Fruit fly (Drosophila melanogaster) whole organism, prepupa: ENCODE results near the gene ATPsynCF6.

Experiments
- Blimp-1 ChIP-seq: fragments of 200-800 bp; sonication (Bioruptor generic); optimal IDR thresholded peaks from 3 replicates; lab custom pipeline; 2017; ENCODE audit warnings: missing biosample characterization, missing genetic modification characterization, mild to moderate bottlenecking, moderate library complexity, missing genetic modification reagents
- CG11294 ChIP-seq: fragments of 200-800 bp; sonication (Bioruptor generic); IDR thresholded peaks from 2 replicates; pipeline ENCODE4 v1.3.6; 2022; ENCODE audit warnings: missing biosample characterization, missing genetic modification characterization
- CG11762 ChIP-seq: fragments of 200-800 bp; sonication (Bioruptor generic); optimal IDR thresholded peaks from 3 replicates; lab custom pipeline; 2016; ENCODE audit warnings: missing biosample characterization, missing genetic modification characterization; ENCODE audit not compliant: insufficient read depth
- CG11902 ChIP-seq: fragments of 200-800 bp; sonication (Bioruptor generic); optimal IDR thresholded peaks from 3 replicates; lab custom pipeline; 2016; ENCODE audit warnings: missing biosample characterization, missing genetic modification characterization
- CG15336 ChIP-seq: fragments of 200-800 bp; sonication (Bioruptor generic); IDR thresholded peaks from 2 replicates; pipeline ENCODE4 v1.3.6; 2022; ENCODE audit warnings: missing biosample characterization, missing genetic modification characterization
- CG1621 ChIP-seq: fragments of 200-800 bp; sonication (Bioruptor generic); optimal IDR thresholded peaks from 3 replicates; lab custom pipeline; 2018; ENCODE audit warnings: missing biosample characterization, mild to moderate bottlenecking, missing genetic modification characterization
- CG16779 ChIP-seq: fragments of 200-800 bp; sonication (Bioruptor generic); optimal IDR thresholded peaks from 3 replicates; lab custom pipeline; 2017; ENCODE audit warnings: missing biosample characterization, mild to moderate bottlenecking, missing genetic modification characterization
- CG3032 ChIP-seq: fragments of 200-800 bp; optimal IDR thresholded peaks from 2 replicates; lab custom pipeline; 2019; ENCODE audit warnings: missing biosample characterization, mild to moderate bottlenecking, missing genetic modification characterization, moderate library complexity
- CG31627 ChIP-seq: fragments of 200-800 bp; sonication (Bioruptor generic); optimal IDR thresholded peaks from 3 replicates; lab custom pipeline; 2016; ENCODE audit warnings: missing biosample characterization, missing genetic modification characterization
- CG32006 ChIP-seq: fragments of 200-800 bp; sonication (Bioruptor generic); optimal IDR thresholded peaks from 3 replicates; lab custom pipeline; 2017; ENCODE audit warnings: missing biosample characterization, mild to moderate bottlenecking, missing genetic modification characterization
- CG34406 ChIP-seq: fragments of 200-800 bp; sonication (Bioruptor generic); optimal IDR thresholded peaks from 3 replicates; lab custom pipeline; 2016; ENCODE audit warnings: missing biosample characterization, missing genetic modification characterization
- CG3919 ChIP-seq: fragments of 200-800 bp; sonication (Bioruptor generic); optimal IDR thresholded peaks from 3 replicates; lab custom pipeline; 2016; ENCODE audit warnings: missing biosample characterization, missing genetic modification characterization
- CG6163 ChIP-seq: fragments of 200-800 bp; sonication (Bioruptor generic); IDR thresholded peaks from 3 replicates; pipeline ENCODE4 v1.3.6; 2022; ENCODE audit warnings: missing biosample characterization, missing genetic modification characterization
- CG6276 ChIP-seq: fragments of 200-800 bp; sonication (Bioruptor generic); optimal IDR thresholded peaks from 2 replicates; lab custom pipeline; 2017; ENCODE audit warnings: missing biosample characterization, mild to moderate bottlenecking, missing genetic modification characterization
- CG6808 ChIP-seq: fragments of 200-800 bp; sonication (Bioruptor generic); optimal IDR thresholded peaks from 3 replicates; lab custom pipeline; 2017; ENCODE audit warnings: missing biosample characterization, missing genetic modification characterization, mild to moderate bottlenecking, moderate library complexity, missing genetic modification reagents
- CG6854 ChIP-seq: fragments of 200-800 bp; sonication (Bioruptor generic); optimal IDR thresholded peaks from 2 replicates; lab custom pipeline; 2017; ENCODE audit warnings: missing biosample characterization, mild to moderate bottlenecking, missing genetic modification characterization
- CG7368 ChIP-seq: fragments of 200-800 bp; sonication (Bioruptor generic); optimal IDR thresholded peaks from 3 replicates; lab custom pipeline; 2016; ENCODE audit warnings: missing biosample characterization, missing genetic modification characterization
- CG8319 ChIP-seq: fragments of 200-800 bp; sonication (Bioruptor generic); optimal IDR thresholded peaks from 3 replicates; lab custom pipeline; 2016; ENCODE audit warnings: missing biosample characterization, missing genetic modification characterization
- CG8632 ChIP-seq: fragments of 200-800 bp; sonication (Bioruptor generic); optimal IDR thresholded peaks from 3 replicates; lab custom pipeline; 2016; ENCODE audit warnings: missing biosample characterization, missing genetic modification characterization
- CG9139 ChIP-seq: fragments of 200-800 bp; sonication (Bioruptor generic); optimal IDR thresholded peaks from 3 replicates; lab custom pipeline; 2017; ENCODE audit warnings: missing biosample characterization, mild to moderate bottlenecking, missing genetic modification characterization
- Eip78C ChIP-seq: fragments of 200-800 bp; sonication (Bioruptor generic); peaks from one replicate; lab custom pipeline; 2016; ENCODE audit warnings: missing biosample characterization, missing genetic modification characterization
- Eip93F ChIP-seq: fragments of 200-800 bp; sonication (Bioruptor generic); optimal IDR thresholded peaks from 2 replicates; lab custom pipeline; 2016; ENCODE audit warnings: missing biosample characterization, mild to moderate bottlenecking, missing genetic modification characterization
- Ets21C ChIP-seq: fragments of 200-800 bp; sonication (Bioruptor generic); optimal IDR thresholded peaks from 3 replicates; lab custom pipeline; 2016; ENCODE audit warnings: missing biosample characterization, missing genetic modification characterization
- Ets96B ChIP-seq: fragments of 200-800 bp; optimal IDR thresholded peaks from 2 replicates; lab custom pipeline; 2019; ENCODE audit warnings: missing biosample characterization, mild to moderate bottlenecking, missing genetic modification characterization, moderate library complexity
- Gug ChIP-seq: fragments of 200-800 bp; sonication (Bioruptor generic); IDR thresholded peaks from 2 replicates; pipeline ENCODE4 v1.3.6; 2022; ENCODE audit warnings: missing biosample characterization, missing genetic modification characterization
- Hr39 ChIP-seq: fragments of 200-800 bp; sonication (Bioruptor generic); optimal IDR thresholded peaks from 2 replicates; lab custom pipeline; 2016; ENCODE audit warnings: missing biosample characterization, missing genetic modification characterization
- Hr4 ChIP-seq: fragments of 200-800 bp; sonication (Bioruptor generic); optimal IDR thresholded peaks from 3 replicates; lab custom pipeline; 2016; ENCODE audit warnings: missing biosample characterization, missing genetic modification characterization
- OdsH ChIP-seq: fragments of 200-800 bp; sonication (Bioruptor generic); optimal IDR thresholded peaks from 3 replicates; lab custom pipeline; 2016; ENCODE audit warnings: missing biosample characterization, missing genetic modification characterization
- Sox102F ChIP-seq: fragments of 200-800 bp; sonication (Bioruptor generic); optimal IDR thresholded peaks from 2 replicates; lab custom pipeline; 2016; ENCODE audit warnings: missing biosample characterization, mild to moderate bottlenecking, missing genetic modification characterization
- Sox14 ChIP-seq: fragments of 200-800 bp; sonication (Bioruptor generic); optimal IDR thresholded peaks from 3 replicates; lab custom pipeline; 2016; ENCODE audit warnings: missing biosample characterization, missing genetic modification characterization
- Sox15 ChIP-seq: fragments of 200-800 bp; sonication (Bioruptor generic); optimal IDR thresholded peaks from 3 replicates; lab custom pipeline; 2016; ENCODE audit warnings: missing biosample characterization, missing genetic modification characterization
- achi ChIP-seq: fragments of 200-800 bp; sonication (Bioruptor generic); optimal IDR thresholded peaks from 3 replicates; lab custom pipeline; 2016; ENCODE audit warnings: missing biosample characterization, missing genetic modification characterization
- acj6 ChIP-seq: fragments of 200-800 bp; sonication (Bioruptor generic); optimal IDR thresholded peaks from 3 replicates; lab custom pipeline; 2016; ENCODE audit warnings: missing biosample characterization, missing genetic modification characterization
- dac ChIP-seq: fragments of 200-800 bp; sonication (Bioruptor generic); optimal IDR thresholded peaks from 2 replicates; lab custom pipeline; 2017; ENCODE audit warnings: missing biosample characterization, mild to moderate bottlenecking, missing genetic modification characterization
- dsx ChIP-seq: fragments of 200-800 bp; optimal IDR thresholded peaks from 3 replicates; lab custom pipeline; 2019; ENCODE audit warnings: missing biosample characterization, mild to moderate bottlenecking, missing genetic modification characterization, moderate library complexity; ENCODE audit not compliant: poor library complexity, severe bottlenecking
- fd59A ChIP-seq: fragments of 200-800 bp; sonication (Bioruptor generic); optimal IDR thresholded peaks from 2 replicates; lab custom pipeline; 2017; ENCODE audit warnings: missing biosample characterization, mild to moderate bottlenecking, missing genetic modification characterization, missing genetic modification reagents
- fd85E ChIP-seq: fragments of 200-800 bp; sonication (Bioruptor generic); optimal IDR thresholded peaks from 3 replicates; lab custom pipeline; 2016; ENCODE audit warnings: missing biosample characterization, missing genetic modification characterization
- lz ChIP-seq: fragments of 200-800 bp; sonication (Bioruptor generic); optimal IDR thresholded peaks from 3 replicates; lab custom pipeline; 2016; ENCODE audit warnings: missing biosample characterization, missing genetic modification characterization
- pdm3 ChIP-seq: fragments of 200-800 bp; sonication (Bioruptor generic); optimal IDR thresholded peaks from 3 replicates; lab custom pipeline; 2016; ENCODE audit warnings: missing biosample characterization, missing genetic modification characterization
- spab ChIP-seq: fragments of 200-800 bp; sonication (Bioruptor generic); optimal IDR thresholded peaks from 2 replicates; lab custom pipeline; 2017; ENCODE audit warnings: missing biosample characterization, mild to moderate bottlenecking, missing genetic modification characterization, missing genetic modification reagents
- ss ChIP-seq, 2 experiments: fragments of 200-800 bp; sonication (Bioruptor generic); optimal IDR thresholded peaks; 2 replicates in 1 of 2; 3 replicates in 1 of 2; lab custom pipeline; 2017 to 2018; ENCODE audit warnings: mild to moderate bottlenecking in 2 of 2, missing biosample characterization in 2 of 2, missing genetic modification characterization in 2 of 2, moderate library complexity in 1 of 2
- svp ChIP-seq: fragments of 200-800 bp; sonication (Bioruptor generic); peaks from one replicate; lab custom pipeline; 2016; ENCODE audit warnings: missing biosample characterization, missing genetic modification characterization
- topi ChIP-seq: fragments of 200-800 bp; sonication (Bioruptor generic); optimal IDR thresholded peaks from 3 replicates; lab custom pipeline; 2016; ENCODE audit warnings: missing biosample characterization, missing genetic modification characterization
- vri ChIP-seq: fragments of 200-800 bp; sonication (Bioruptor generic); optimal IDR thresholded peaks from 3 replicates; lab custom pipeline; 2016; ENCODE audit warnings: missing biosample characterization, mild to moderate bottlenecking, missing genetic modification characterization

The ATPsynCF6 gene

dm6 chr3R:23374290-23374689 is 18.4 kb upstream of the ATPsynCF6 start (continued):
- TF ChIP-seq CG9139 = no peak
- peak; percentile 18 for TF ChIP-seq acj6 (GFP tag; lab: Kevin White, UChicago)
- TF ChIP-seq OdsH (GFP tag; lab: Kevin White, UChicago) = peak; percentile 20
- peak; percentile 34 for TF ChIP-seq Gug (GFP tag; lab: Robert Waterston, UW)
- TF ChIP-seq CG11762 (GFP tag; lab: Kevin White, UChicago) = peak; percentile 38
- peak; percentile 3 for TF ChIP-seq CG1621 (tag; lab: Kevin White, UChicago)
- TF ChIP-seq dsx (GFP tag; lab: Kevin White, UChicago) = no peak
- TF ChIP-seq CG11902 (GFP tag; lab: Kevin White, UChicago) = no peak
- TF ChIP-seq CG7368 (GFP tag; lab: Kevin White, UChicago) = peak; percentile 39
- peak; percentile 28 for TF ChIP-seq CG3032 (tag; lab: Kevin White, UChicago)
- peak; percentile 22 for TF ChIP-seq CG8319 (GFP tag; lab: Kevin White, UChicago)
- TF ChIP-seq Eip78C = peak; percentile 87
- TF ChIP-seq vri (GFP tag; lab: Kevin White, UChicago) = peak; percentile 84
- peak; percentile 10 to 53 for TF ChIP-seq ss (GFP tag; optimal IDR thresholded peaks at IDR 0.05; lab: Kevin White, UChicago)
- TF ChIP-seq pdm3 (GFP tag; lab: Kevin White, UChicago) = peak; percentile 45
- TF ChIP-seq Ets21C (GFP tag; lab: Kevin White, UChicago) = no peak
- TF ChIP-seq CG15336 (GFP tag; lab: Robert Waterston, UW) = peak; percentile 63
- no peak for TF ChIP-seq Ets96B
- peak; percentile 21 for TF ChIP-seq Hr39 (GFP tag; lab: Kevin White, UChicago)
- TF ChIP-seq Sox15 (GFP tag; lab: Kevin White, UChicago) = no peak
- peak; percentile 37; the same call in 1 of the 2 replicates for TF ChIP-seq CG11294 (GFP tag; lab: Robert Waterston, UW)
- peak; percentile 87 for TF ChIP-seq CG6163
- TF ChIP-seq achi (GFP tag; lab: Kevin White, UChicago) = peak; percentile 29
- TF ChIP-seq topi (GFP tag; lab: Kevin White, UChicago) = peak; percentile 52
- peak; percentile 45 for TF ChIP-seq CG3919 (GFP tag; lab: Kevin White, UChicago)
- peak; percentile 11 for TF ChIP-seq spab
- peak; percentile 32 for TF ChIP-seq Blimp-1 (GFP tag; lab: Kevin White, UChicago)
- peak; percentile 27 for TF ChIP-seq CG6808 (GFP tag; lab: Kevin White, UChicago)
- TF ChIP-seq, all 60 proteins: peak for 44

DNA sequence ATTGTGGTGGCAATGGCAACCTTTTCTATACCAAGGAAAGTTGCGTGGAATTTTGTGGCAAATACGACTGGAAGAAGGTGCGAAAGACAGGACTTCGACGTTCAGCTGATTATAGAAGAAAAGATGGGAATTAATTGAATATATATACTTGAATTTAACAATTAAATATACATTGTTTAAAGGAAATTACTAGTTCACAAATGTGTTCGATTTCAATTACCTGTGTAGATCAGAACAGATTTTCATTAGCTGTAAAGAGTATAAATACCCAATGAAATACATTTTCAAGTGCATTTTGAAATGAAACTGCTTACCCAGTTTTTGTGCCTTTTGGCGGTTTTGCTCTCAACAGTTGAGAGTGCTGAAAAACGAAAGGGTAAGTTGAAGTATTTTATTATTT is 17.5 kb upstream of the ATPsynCF6 start, which contains the start of gene CG42828:
Gene CG42828 (plus strand): TSS at position 301 of the 400 bp plus-strand sequence.
- TF ChIP-seq CG8632 (GFP tag; lab: Kevin White, UChicago) (no peak), fd85E (no peak)

dm6 chr3R:23372624-23373023 is 16.8 kb upstream of the ATPsynCF6 start, which contains the start of gene CG42827:
CG42827 (plus strand) TSS chr3R:23372924.
- TF ChIP-seq svp (GFP tag; lab: Kevin White, UChicago) = no peak
- no peak for TF ChIP-seq CG11762 (GFP tag; lab: Kevin White, UChicago)
- TF ChIP-seq Sox15 (GFP tag; lab: Kevin White, UChicago) = no peak
- no peak for TF ChIP-seq CG6808 (GFP tag; lab: Kevin White, UChicago)
- TF ChIP-seq Sox102F (GFP tag; lab: Kevin White, UChicago) = no peak
- TF ChIP-seq Hr4 (GFP tag; lab: Kevin White, UChicago) = no peak
- no peak for TF ChIP-seq CG1621 (tag; lab: Kevin White, UChicago)
- TF ChIP-seq CG9139 = no peak
- TF ChIP-seq CG16779 (tag; lab: Kevin White, UChicago) = no peak
- no peak for TF ChIP-seq fd85E

DNA sequence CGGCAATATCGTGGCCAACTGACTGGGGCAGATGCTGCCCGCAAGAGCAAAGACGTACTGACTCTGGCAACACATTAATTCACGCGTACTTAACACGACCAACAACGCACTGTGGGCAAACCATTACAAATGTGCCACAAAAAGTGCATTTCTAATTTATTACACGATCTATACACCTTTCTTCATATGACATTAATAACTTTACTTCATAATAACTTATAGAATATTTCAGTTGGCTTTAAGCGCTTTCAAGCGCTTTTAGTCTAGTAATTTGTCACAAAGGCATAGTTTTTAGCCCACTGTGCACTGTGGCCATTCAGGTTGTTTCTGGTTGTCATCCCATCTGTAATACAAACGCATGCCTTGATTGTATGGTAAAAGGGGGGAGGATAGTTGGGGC is 12.4 kb upstream of the ATPsynCF6 start:
- TF ChIP-seq fd59A (GFP tag; lab: Kevin White, UChicago) = no peak
- no peak for TF ChIP-seq vri (GFP tag; lab: Kevin White, UChicago)
- no peak for TF ChIP-seq CG16779 (tag; lab: Kevin White, UChicago)
- no peak for TF ChIP-seq CG34406 (GFP tag; lab: Kevin White, UChicago)
- TF ChIP-seq Blimp-1 (GFP tag; lab: Kevin White, UChicago) = no peak
- peak; percentile 5 for TF ChIP-seq Hr39 (GFP tag; lab: Kevin White, UChicago)
- peak; percentile 60 for TF ChIP-seq CG32006
- peak; percentile 37 for TF ChIP-seq pdm3 (GFP tag; lab: Kevin White, UChicago)
- TF ChIP-seq CG1621 (tag; lab: Kevin White, UChicago) = no peak
- no peak for TF ChIP-seq Eip93F (GFP tag; lab: Kevin White, UChicago)
- TF ChIP-seq spab = no peak
- TF ChIP-seq CG6854 = no peak
- no peak for TF ChIP-seq CG31627
- TF ChIP-seq Gug (GFP tag; lab: Robert Waterston, UW) = no peak
- TF ChIP-seq svp (GFP tag; lab: Kevin White, UChicago) = peak; percentile 19
- TF ChIP-seq Sox14 (GFP tag; lab: Kevin White, UChicago) = peak; percentile 18
- TF ChIP-seq OdsH (GFP tag; lab: Kevin White, UChicago) = peak; percentile 7
- peak; percentile 59 for TF ChIP-seq CG6276
- no peak for TF ChIP-seq dac
- TF ChIP-seq CG11762 (GFP tag; lab: Kevin White, UChicago) = no peak
- TF ChIP-seq lz = no peak
